Worm (Caenorhabditis elegans): Measurements from ENCODE around the gene Y41C4A.8.

DNA sequence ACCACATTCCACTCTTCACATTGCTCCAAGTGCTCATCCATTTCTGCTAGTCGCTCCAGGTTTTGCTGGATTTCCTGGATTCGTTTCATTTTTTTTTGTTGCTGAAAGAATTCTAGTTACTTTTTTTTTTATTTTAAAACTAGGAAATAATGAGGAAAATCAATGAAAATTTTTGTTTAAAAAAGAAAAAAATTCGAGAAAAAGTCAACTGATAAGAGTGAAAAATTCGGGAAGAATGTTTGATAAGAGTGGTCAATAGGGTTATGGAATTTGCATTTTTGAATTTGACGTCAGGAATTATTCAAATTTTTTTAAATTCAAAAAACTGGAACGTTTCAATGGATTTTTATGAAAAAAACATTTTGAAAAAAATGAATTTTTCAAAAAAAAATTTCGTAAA lies 18.0 kb upstream of the Y41C4A.8 start, which contains the start of gene Y41C4A.12:
- TF ChIP-seq ceh-13 (GFP tag; optimal IDR thresholded peaks at IDR 0.05) (no peak), hmg-4 (GFP tag; optimal IDR thresholded peaks at IDR 0.05) (no peak), ama-1 (optimal IDR thresholded peaks at IDR 0.05) (no peak), ets-7 (tag; optimal IDR thresholded peaks at IDR 0.05) (no peak), tbx-37 (GFP tag; conservative IDR thresholded peaks at IDR 0.05) (no peak), hmbx-1 (tag; optimal IDR thresholded peaks at IDR 0.05) (no peak), B0310.2 (tag; optimal IDR thresholded peaks at IDR 0.05) (no peak), scrt-1 (GFP tag; IDR thresholded peaks at IDR 0.05) (no peak), F13C5.2 (tag; optimal IDR thresholded peaks at IDR 0.05) (no peak), sea-1 (GFP tag; conservative IDR thresholded peaks at IDR 0.05) (no peak), pes-1 (GFP tag; IDR thresholded peaks at IDR 0.05) (no peak), tbx-11 (GFP tag; IDR thresholded peaks at IDR 0.05) (no peak)

All from whole organism, early embryonic.